Worm (Caenorhabditis elegans): ENCODE results near the gene vab-7.

vab-7 gene

DNA sequence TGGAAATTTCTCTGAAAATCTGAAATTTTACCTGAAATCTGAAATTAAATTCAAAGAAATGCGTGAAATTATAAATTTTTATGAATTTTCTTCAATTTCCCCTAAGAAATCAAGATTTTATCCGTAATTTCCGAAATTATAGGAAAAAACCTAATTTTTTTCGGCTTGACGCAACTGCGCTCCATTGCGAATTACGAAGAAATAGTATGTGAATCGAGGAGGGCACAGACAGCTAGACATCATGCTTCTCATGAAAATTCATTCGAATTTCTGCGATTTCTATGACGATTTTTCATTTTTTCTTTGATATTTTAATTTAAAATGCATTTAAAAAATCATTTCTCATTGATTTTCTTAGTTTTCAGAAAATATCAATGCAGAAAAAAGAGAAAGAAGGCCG lies 38.1 kb upstream of the vab-7 start (continued):
- TF ChIP-seq unc-62 (GFP tag; optimal IDR thresholded peaks at IDR 0.05 in 1 of 2) (peak in 1 of 2 experiments; percentile 24), unc-62 (tag; optimal IDR thresholded peaks at IDR 0.05) (no peak), pha-4 (GFP tag; IDR thresholded peaks at IDR 0.05) (no peak), pha-4 (tag; optimal IDR thresholded peaks at IDR 0.05) (peak; percentile 9), aly-2 (tag; optimal IDR thresholded peaks at IDR 0.05) (no peak), Y75B8A.6 (GFP tag; IDR thresholded peaks at IDR 0.05) (no peak), unc-130 (GFP tag; optimal IDR thresholded peaks at IDR 0.05) (no peak), dve-1 (tag; optimal IDR thresholded peaks at IDR 0.05; ENCODE audit: insufficient read depth) (peak; percentile 53), mep-1 (tag; optimal IDR thresholded peaks at IDR 0.05) (peak; percentile 55), lir-3 (tag; optimal IDR thresholded peaks at IDR 0.05) (no peak), ZK337.2 (GFP tag; IDR thresholded peaks at IDR 0.05) (no peak), T26A8.4 (GFP tag; IDR thresholded peaks at IDR 0.05) (no peak), ztf-7 (tag; optimal IDR thresholded peaks at IDR 0.05) (peak; percentile 42), zfp-3 (GFP tag; conservative IDR thresholded peaks at IDR 0.05) (no peak), php-3 (GFP tag; IDR thresholded peaks at IDR 0.05) (no peak), nhr-42 (GFP tag; IDR thresholded peaks at IDR 0.05) (no peak), unc-39 (tag; optimal IDR thresholded peaks at IDR 0.05) (no peak), R02D3.7 (tag; optimal IDR thresholded peaks at IDR 0.05) (no peak), ctbp-1 (GFP tag; IDR thresholded peaks at IDR 0.05) (no peak), rbr-2 (tag; optimal IDR thresholded peaks at IDR 0.05) (peak; percentile 8), zip-11 (GFP tag; IDR thresholded peaks at IDR 0.05) (no peak), saeg-2 (GFP tag; IDR thresholded peaks at IDR 0.05) (no peak), lin-38 (GFP tag; IDR thresholded peaks at IDR 0.05) (peak; percentile 98), ZK546.5 (tag; optimal IDR thresholded peaks at IDR 0.05) (no peak), nhr-102 (tag; optimal IDR thresholded peaks at IDR 0.05) (no peak), arid-1 (GFP tag; conservative IDR thresholded peaks at IDR 0.05) (no peak), madf-5 (GFP tag; IDR thresholded peaks at IDR 0.05) (no peak), lsy-2 (tag; optimal IDR thresholded peaks at IDR 0.05) (peak in 1 of 2 experiments; percentile 82), nhr-41 (GFP tag; IDR thresholded peaks at IDR 0.05) (no peak), hlh-11 (tag; optimal IDR thresholded peaks at IDR 0.05) (no peak), F10B5.3 (tag; optimal IDR thresholded peaks at IDR 0.05) (no peak), lin-29 (GFP tag; IDR thresholded peaks at IDR 0.05) (no peak), Y105C5A.15 (GFP tag; IDR thresholded peaks at IDR 0.05) (no peak), nhr-237 (tag; optimal IDR thresholded peaks at IDR 0.05) (no peak)

DNA sequence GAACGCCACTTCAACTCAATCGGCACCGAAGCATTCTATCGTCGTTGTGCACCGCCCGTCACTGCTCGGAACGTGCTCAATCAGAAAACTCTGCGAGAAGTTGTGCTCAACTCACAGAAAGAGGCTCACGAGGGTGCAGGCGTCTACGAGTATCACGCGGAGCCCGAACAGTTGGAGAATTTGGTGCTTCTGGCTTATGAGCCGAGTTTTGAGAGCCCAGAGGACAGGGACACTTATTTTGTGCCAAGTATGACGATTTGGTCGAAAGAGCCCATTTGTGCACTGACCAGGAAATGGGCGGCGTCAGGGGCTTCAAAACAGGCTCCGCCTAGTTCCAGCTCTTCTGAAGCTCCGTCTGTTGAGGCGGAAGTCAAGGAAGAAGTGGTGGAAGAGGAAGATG lies 31.3 kb upstream of the vab-7 start:
- TF ChIP-seq mep-1 (tag; optimal IDR thresholded peaks at IDR 0.05) (no peak), nhr-41 (GFP tag; IDR thresholded peaks at IDR 0.05) (no peak), set-16 (GFP tag; IDR thresholded peaks at IDR 0.05) (peak; percentile 45), aha-1 (tag) (peak; percentile 93)

DNA sequence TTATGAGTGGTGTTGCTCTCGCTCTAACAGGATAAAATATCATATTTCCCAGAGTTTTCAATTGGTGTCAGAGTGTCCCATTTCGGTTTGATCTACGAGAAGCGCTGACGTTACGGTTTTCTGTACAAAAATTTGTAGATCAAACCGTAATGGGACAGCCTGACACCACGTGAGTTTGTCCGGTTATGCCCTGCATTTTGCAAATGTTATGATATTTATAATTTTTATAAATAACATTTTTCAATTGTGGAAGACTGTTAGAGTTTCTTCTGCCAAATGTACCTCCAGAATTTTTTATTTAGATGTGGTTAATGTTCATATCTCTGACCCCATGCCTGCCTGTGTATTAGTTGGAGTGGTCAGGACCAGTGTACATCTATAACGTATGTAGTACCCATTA lies 25.9 kb upstream of the vab-7 start, which contains the start of gene fbxb-87:
fbxb-87 (plus strand) TSS at position 301 of the 400 bp plus-strand sequence.
- TF ChIP-seq nhr-102 (tag; optimal IDR thresholded peaks at IDR 0.05): no peak
- no peak for TF ChIP-seq nhr-6 (tag; optimal IDR thresholded peaks at IDR 0.05)
- no peak for TF ChIP-seq attf-4 (tag; optimal IDR thresholded peaks at IDR 0.05)
- TF ChIP-seq Y75B8A.6 (GFP tag; IDR thresholded peaks at IDR 0.05): no peak
- TF ChIP-seq mxl-3 (GFP tag; optimal IDR thresholded peaks at IDR 0.05): no peak
- no peak for TF ChIP-seq rbr-2 (tag; optimal IDR thresholded peaks at IDR 0.05)
- no peak for TF ChIP-seq R02D3.7 (tag; optimal IDR thresholded peaks at IDR 0.05)
- TF ChIP-seq ceh-44 (GFP tag; IDR thresholded peaks at IDR 0.05): no peak
- no peak for TF ChIP-seq nhr-11 (tag; optimal IDR thresholded peaks at IDR 0.05)
- TF ChIP-seq sdz-12 (GFP tag; optimal IDR thresholded peaks at IDR 0.05): no peak
- TF ChIP-seq nhr-25 (tag; optimal IDR thresholded peaks at IDR 0.05; ENCODE audit: borderline replicate concordance, insufficient read depth): no peak
- TF ChIP-seq nhr-41 (GFP tag; IDR thresholded peaks at IDR 0.05): no peak
- TF ChIP-seq aha-1 (tag): no peak
- no peak for TF ChIP-seq F10B5.3 (tag; optimal IDR thresholded peaks at IDR 0.05)
- no peak for TF ChIP-seq lsy-2 (tag; optimal IDR thresholded peaks at IDR 0.05)
- TF ChIP-seq ZK546.5 (tag; optimal IDR thresholded peaks at IDR 0.05): no peak
- TF ChIP-seq F44E2.7 (GFP tag; IDR thresholded peaks at IDR 0.05): no peak
- no peak for TF ChIP-seq mxl-2 (GFP tag; conservative IDR thresholded peaks at IDR 0.05)
